Worm (Caenorhabditis elegans): ENCODE results near the gene Y62H9A.7.

Gene Y62H9A.7

DNA sequence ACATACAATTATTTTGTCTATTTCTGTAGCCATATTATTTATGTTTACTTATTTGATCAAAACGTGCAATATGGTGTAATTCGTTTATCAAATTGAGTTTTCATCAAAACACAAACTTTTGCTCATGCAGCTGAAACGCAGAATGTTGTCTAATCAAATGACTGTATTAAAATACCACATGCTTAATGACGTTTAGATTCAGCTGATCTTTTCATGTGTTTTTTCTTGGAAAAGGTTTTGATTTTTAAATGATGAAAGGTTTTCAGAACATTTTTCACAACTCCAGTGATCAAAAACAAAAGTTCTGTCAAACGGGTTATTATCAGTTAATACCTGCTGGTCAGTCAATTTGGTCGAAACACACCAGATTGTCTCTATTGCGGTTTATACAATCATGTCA lies 10.2 kb downstream of the Y62H9A.7 start, which contains the start of gene Y62H9A.1:
TSS of gene Y62H9A.1 (plus strand) at position 282 of the 400 bp plus-strand sequence.
- TF ChIP-seq zip-11 (GFP tag; IDR thresholded peaks at IDR 0.05) = no peak

DNA sequence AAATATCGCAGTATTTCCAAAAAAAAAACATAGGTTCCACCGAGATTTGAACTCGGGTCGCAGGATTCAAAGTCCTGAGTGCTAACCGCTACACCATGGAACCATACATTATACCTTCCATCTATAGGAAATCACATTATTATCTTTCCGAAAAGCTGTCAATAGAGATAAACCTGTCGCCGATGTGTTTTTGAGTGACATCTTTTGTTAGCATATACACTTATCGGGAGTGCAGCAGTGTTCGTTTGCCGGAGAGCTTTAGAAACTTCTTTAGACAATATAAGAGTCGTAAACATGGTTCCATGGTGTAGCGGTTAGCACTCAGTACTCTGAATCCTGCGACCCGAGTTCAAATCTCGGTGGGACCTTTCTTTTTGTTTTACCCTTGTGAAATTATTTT lies 13.3 kb downstream of the Y62H9A.7 start:
- peak; percentile 38; the same call in 1 of the 2 replicates for TF ChIP-seq F26F4.8 (GFP tag; conservative IDR thresholded peaks at IDR 0.05)
- TF ChIP-seq gei-8 (GFP tag; optimal IDR thresholded peaks at IDR 0.05) = no peak
- TF ChIP-seq hlh-30 (tag; optimal IDR thresholded peaks at IDR 0.05; ENCODE audit: insufficient read depth) = no peak
- TF ChIP-seq R02D3.7 (tag; optimal IDR thresholded peaks at IDR 0.05) = no peak
- TF ChIP-seq duxl-1 (tag; optimal IDR thresholded peaks at IDR 0.05; ENCODE audit: poor library complexity) = no peak
- TF ChIP-seq sdz-12 (GFP tag; optimal IDR thresholded peaks at IDR 0.05) = no peak
- peak; percentile 30; the same call in 1 of the 2 replicates for TF ChIP-seq lin-1 (GFP tag; IDR thresholded peaks at IDR 0.05)
- TF ChIP-seq nhr-77 (tag; optimal IDR thresholded peaks at IDR 0.05) = no peak
- TF ChIP-seq set-16 (GFP tag; IDR thresholded peaks at IDR 0.05) = no peak
- TF ChIP-seq ceh-28 (tag; optimal IDR thresholded peaks at IDR 0.05) = no peak
- no peak for TF ChIP-seq mxl-2 (GFP tag; conservative IDR thresholded peaks at IDR 0.05)
- TF ChIP-seq daf-19 (GFP tag; conservative IDR thresholded peaks at IDR 0.05) = 0 out of 2 replicates have a peak, but pooled peaks have one; percentile 19
- TF ChIP-seq fkh-10 (GFP tag; optimal IDR thresholded peaks at IDR 0.05) = no peak
- no peak for TF ChIP-seq aha-1 (tag)
- no peak for TF ChIP-seq ztf-11 (tag; optimal IDR thresholded peaks at IDR 0.05)
- no peak for TF ChIP-seq zip-2 (tag; optimal IDR thresholded peaks at IDR 0.05)
- no peak for TF ChIP-seq nhr-10 (tag; optimal IDR thresholded peaks at IDR 0.05)
- no peak for TF ChIP-seq zfp-2 (tag; optimal IDR thresholded peaks at IDR 0.05)
- TF ChIP-seq Y75B8A.6 (GFP tag; IDR thresholded peaks at IDR 0.05) = 0 out of 2 replicates have a peak, but pooled peaks have one; percentile 20
- no peak for TF ChIP-seq nhr-6 (tag; optimal IDR thresholded peaks at IDR 0.05)
- peak; percentile 49; the same call in 1 of the 2 replicates for TF ChIP-seq php-3 (GFP tag; IDR thresholded peaks at IDR 0.05)
- no peak for TF ChIP-seq zfp-3 (GFP tag; conservative IDR thresholded peaks at IDR 0.05)
- no peak for TF ChIP-seq ztf-7 (tag; optimal IDR thresholded peaks at IDR 0.05)
- TF ChIP-seq hmg-1.1 (GFP tag; IDR thresholded peaks at IDR 0.05) = peak; percentile 65
- no peak for TF ChIP-seq ces-1 (GFP tag; optimal IDR thresholded peaks at IDR 0.05)
- peak in 1 of 2 experiments; percentile 83 for TF ChIP-seq daf-16 (GFP tag; optimal IDR thresholded peaks at IDR 0.05)
- TF ChIP-seq daf-16 (tag; optimal IDR thresholded peaks at IDR 0.05) = peak; percentile 75
- peak; percentile 76; the same call in 1 of the 2 replicates for TF ChIP-seq lim-7 (GFP tag; IDR thresholded peaks at IDR 0.05)
- no peak for TF ChIP-seq ceh-20 (GFP tag; IDR thresholded peaks at IDR 0.05)
- TF ChIP-seq daf-8 (GFP tag; IDR thresholded peaks at IDR 0.05) = no peak
- no peak for TF ChIP-seq aly-2 (tag; optimal IDR thresholded peaks at IDR 0.05)
- no peak for TF ChIP-seq nhr-237 (tag; optimal IDR thresholded peaks at IDR 0.05)
- TF ChIP-seq mes-2 (tag; optimal IDR thresholded peaks at IDR 0.05; ENCODE audit: poor library complexity, severe bottlenecking) = no peak
- TF ChIP-seq lin-29 (GFP tag; IDR thresholded peaks at IDR 0.05) = no peak
- no peak; the same call in none of the 2 replicates for TF ChIP-seq egl-43 (GFP tag; IDR thresholded peaks at IDR 0.05)
- no peak for TF ChIP-seq ama-1 (optimal IDR thresholded peaks at IDR 0.05)
- TF ChIP-seq rbr-2 (tag; optimal IDR thresholded peaks at IDR 0.05) = no peak
- TF ChIP-seq ZK546.5 (tag; optimal IDR thresholded peaks at IDR 0.05) = no peak
- 0 out of 2 replicates have a peak, but pooled peaks have one; percentile 61 for TF ChIP-seq dmd-8 (GFP tag; IDR thresholded peaks at IDR 0.05)
- no peak for TF ChIP-seq ceh-62 (tag; optimal IDR thresholded peaks at IDR 0.05)
- peak; percentile 44 for TF ChIP-seq nhr-48 (tag; optimal IDR thresholded peaks at IDR 0.05)
- no peak for TF ChIP-seq mep-1 (tag; optimal IDR thresholded peaks at IDR 0.05)
- no peak for TF ChIP-seq unc-39 (tag; optimal IDR thresholded peaks at IDR 0.05)
- TF ChIP-seq lin-15B (tag; optimal IDR thresholded peaks at IDR 0.05) = no peak
- peak; percentile 70 for TF ChIP-seq tra-1 (GFP tag; IDR thresholded peaks at IDR 0.05)
- TF ChIP-seq mdl-1 (tag; optimal IDR thresholded peaks at IDR 0.05) = no peak
- TF ChIP-seq snpc-1.2 (GFP tag; IDR thresholded peaks at IDR 0.05) = peak; percentile 78; the same call in 1 of the 2 replicates
- no peak for TF ChIP-seq lsy-2 (tag; optimal IDR thresholded peaks at IDR 0.05)
- no peak for TF ChIP-seq T20F7.1 (GFP tag; optimal IDR thresholded peaks at IDR 0.05)
